Worm (Caenorhabditis elegans) whole organism, mixed stage, embryonic: ENCODE results near the gene R193.6.

Experiments used
- ceh-43 ChIP-seq: fragments of 200-800 bp; sonication (Bioruptor generic); optimal IDR thresholded peaks from 2 replicates; lab custom pipeline; 2018; ENCODE audit warnings: mild to moderate bottlenecking, missing genetic modification characterization, moderate library complexity, missing compliant biosample characterization
- ceh-83 ChIP-seq: fragments of 200-800 bp; sonication (Bioruptor generic); optimal IDR thresholded peaks from 2 replicates; lab custom pipeline; 2018; ENCODE audit warnings: mild to moderate bottlenecking, missing genetic modification characterization, missing compliant biosample characterization
- ces-1 ChIP-seq: fragments of 150-350 bp; optimal IDR thresholded peaks from 2 replicates; lab custom pipeline; 2014; ENCODE audit warnings: missing biosample characterization, missing genetic modification reagents, missing genetic modification characterization
- elt-3 ChIP-seq: fragments of 150-350 bp; optimal IDR thresholded peaks from 2 replicates; lab custom pipeline; 2014; ENCODE audit warnings: missing biosample characterization, missing genetic modification characterization
- hlh-1 ChIP-seq: fragments of 150-350 bp; optimal IDR thresholded peaks from 2 replicates; lab custom pipeline; 2014; ENCODE audit warnings: missing biosample characterization, missing genetic modification reagents, missing genetic modification characterization
- lin-13 ChIP-seq: fragments of 150-350 bp; optimal IDR thresholded peaks from 2 replicates; lab custom pipeline; 2014; ENCODE audit warnings: missing biosample characterization, missing genetic modification characterization
- lsy-2 ChIP-seq: fragments of 150-350 bp; optimal IDR thresholded peaks from 2 replicates; lab custom pipeline; 2014; ENCODE audit warnings: missing biosample characterization, missing genetic modification characterization
- mep-1 ChIP-seq: fragments of 150-350 bp; optimal IDR thresholded peaks from 2 replicates; lab custom pipeline; 2017; ENCODE audit warnings: missing biosample characterization, missing genetic modification reagents, missing genetic modification characterization, inconsistent platforms
- nhr-237 ChIP-seq: fragments of 150-350 bp; optimal IDR thresholded peaks from 2 replicates; lab custom pipeline; 2014; ENCODE audit warnings: missing biosample characterization, missing genetic modification characterization
- sem-2 ChIP-seq: fragments of 200-800 bp; sonication (Bioruptor generic); optimal IDR thresholded peaks from 2 replicates; lab custom pipeline; 2018; ENCODE audit warnings: mild to moderate bottlenecking, missing genetic modification characterization, missing compliant biosample characterization
- sptf-1 ChIP-seq: sonication (generic microtip); optimal IDR thresholded peaks from 2 replicates; lab custom pipeline; 2017; ENCODE audit warnings: mild to moderate bottlenecking, missing genetic modification characterization, moderate library complexity, missing compliant biosample characterization
- unc-39 ChIP-seq: fragments of 150-350 bp; optimal IDR thresholded peaks from 2 replicates; lab custom pipeline; 2014; ENCODE audit warnings: missing biosample characterization, missing genetic modification characterization
- unc-62 ChIP-seq: fragments of 150-350 bp; optimal IDR thresholded peaks from 2 replicates; lab custom pipeline; 2014; ENCODE audit warnings: missing biosample characterization, missing genetic modification reagents, missing genetic modification characterization
- ztf-11 ChIP-seq: fragments of 150-350 bp; optimal IDR thresholded peaks from 2 replicates; lab custom pipeline; 2014; ENCODE audit warnings: missing biosample characterization, missing genetic modification characterization

- TF ChIP-seq nhr-237 (tag; lab: Kevin White, UChicago) (no peak), unc-39 (no peak), ztf-11 (tag; lab: Kevin White, UChicago) (no peak), unc-62 (GFP tag; lab: Kevin White, UChicago) (no peak), hlh-1 (no peak), sptf-1 (tag; lab: Kevin White, UChicago) (no peak), sem-2 (GFP tag; lab: Kevin White, UChicago) (no peak), ceh-43 (GFP tag; lab: Kevin White, UChicago) (no peak), elt-3 (tag; lab: Kevin White, UChicago) (no peak), ces-1 (no peak), lsy-2 (tag; lab: Kevin White, UChicago) (no peak), lin-13 (tag; lab: Kevin White, UChicago) (no peak), mep-1 (tag; lab: Kevin White, UChicago) (no peak), ceh-83 (no peak)
Observed at ce11 chrX:1148438-1148837, at the start of gene R193.6, which contains the start of gene R193.2.
